Fruit fly (Drosophila melanogaster): ENCODE results near the gene CG11630.

The CG11630 gene

dm6 chr2L:21757264-21758066 lies 26.4 kb downstream of the CG11630 start, which contains the start of the genes step and CG1416 (continued):
- TF ChIP-seq CG8388 (GFP tag; optimal IDR thresholded peaks at IDR 0.05) (peak; percentile 15), trh (GFP tag; optimal IDR thresholded peaks at IDR 0.05) (no peak), YL-1 (GFP tag; optimal IDR thresholded peaks at IDR 0.05) (peak; percentile 54), Mrtf (GFP tag; IDR thresholded peaks at IDR 0.05) (no peak; the same call in 1 of the 3 replicates), ind (GFP tag; optimal IDR thresholded peaks at IDR 0.05) (peak; percentile 65), crp (GFP tag; optimal IDR thresholded peaks at IDR 0.05) (peak in 1 of 2 experiments; percentile 68), psq (GFP tag; optimal IDR thresholded peaks at IDR 0.05) (peak; percentile 34), Chrac-16 (GFP tag; optimal IDR thresholded peaks at IDR 0.05) (peak; percentile 48), jumu (GFP tag; optimal IDR thresholded peaks at IDR 0.05) (peak; percentile 71), tll (GFP tag; optimal IDR thresholded peaks at IDR 0.05) (peak in 1 of 2 experiments; percentile 83), CG2199 (GFP tag; IDR thresholded peaks at IDR 0.05) (peak; percentile 37; the same call in 2 of the 3 replicates), Mad (GFP tag; optimal IDR thresholded peaks at IDR 0.05) (peak; percentile 41), Taf1 (GFP tag; IDR thresholded peaks at IDR 0.05) (no peak), Ets97D (GFP tag; optimal IDR thresholded peaks at IDR 0.05) (peak; percentile 61), CG18619 (GFP tag; optimal IDR thresholded peaks at IDR 0.05) (peak; percentile 58), Xrp1 (GFP tag; IDR thresholded peaks at IDR 0.05) (peak; percentile 49), dmrt11E (tag; optimal IDR thresholded peaks at IDR 0.05) (peak; percentile 48), Med (GFP tag) (peak; percentile 91), Drgx (GFP tag; IDR thresholded peaks at IDR 0.05) (no peak), CG16815 (GFP tag; optimal IDR thresholded peaks at IDR 0.05) (peak; percentile 70), vvl (GFP tag; IDR thresholded peaks at IDR 0.05) (peak; percentile 53; the same call in 1 of the 2 replicates), CG11560 (tag; IDR thresholded peaks at IDR 0.05) (no peak), fd102C (GFP tag; optimal IDR thresholded peaks at IDR 0.05) (no peak), CG7987 (GFP tag; optimal IDR thresholded peaks at IDR 0.05) (peak; percentile 50), Gsc (GFP tag; IDR thresholded peaks at IDR 0.05) (no peak), CG2712 (tag; optimal IDR thresholded peaks at IDR 0.05) (peak; percentile 51), NFAT (GFP tag; IDR thresholded peaks at IDR 0.05) (no peak; the same call in 1 of the 2 replicates), row (GFP tag; IDR thresholded peaks at IDR 0.05) (peak; percentile 84), BEAF-32 (GFP tag; optimal IDR thresholded peaks at IDR 0.05) (peak; percentile 87), B-H1 (GFP tag; IDR thresholded peaks at IDR 0.05) (peak; percentile 43; the same call in 1 of the 3 replicates), Antp (GFP tag; optimal IDR thresholded peaks at IDR 0.05) (peak; percentile 74), sisA (GFP tag; IDR thresholded peaks at IDR 0.05) (no peak; the same call in 1 of the 2 replicates), emc (GFP tag; optimal IDR thresholded peaks at IDR 0.05) (no peak), Ada2b (GFP tag; IDR thresholded peaks at IDR 0.05) (0 out of 2 replicates have a peak, but pooled peaks have one; percentile 12), zen2 (GFP tag; IDR thresholded peaks at IDR 0.05; ENCODE audit: partially characterized antibody) (no peak; the same call in 2 of the 3 replicates), dpn (GFP tag; optimal IDR thresholded peaks at IDR 0.05) (peak; percentile 46 to 52), scrt (GFP tag; optimal IDR thresholded peaks at IDR 0.05) (no peak), dm (GFP tag; optimal IDR thresholded peaks at IDR 0.05) (peak; percentile 52), Lpt (GFP tag; optimal IDR thresholded peaks at IDR 0.05) (no peak), CG34422 (GFP tag; IDR thresholded peaks at IDR 0.05) (peak; percentile 77; the same call in 2 of the 3 replicates), CG12659 (GFP tag; optimal IDR thresholded peaks at IDR 0.05) (peak; percentile 61), esg (GFP tag; conservative IDR thresholded peaks at IDR 0.05) (peak; percentile 45; the same call in 1 of the 2 replicates), dimm (GFP tag; IDR thresholded peaks at IDR 0.05) (no peak), sob (GFP tag; IDR thresholded peaks at IDR 0.05) (peak; percentile 41; the same call in 1 of the 2 replicates), sens (GFP tag) (peak; percentile 84), Rfx (GFP tag; IDR thresholded peaks at IDR 0.05) (peak; percentile 85; the same call in 1 of the 2 replicates), HLH54F (GFP tag; optimal IDR thresholded peaks at IDR 0.05) (peak; percentile 79), CG34376 (GFP tag; optimal IDR thresholded peaks at IDR 0.05) (no peak), CG15696 (tag; optimal IDR thresholded peaks at IDR 0.05) (peak; percentile 48)

Measured in whole organism, embryonic.